Worm (Caenorhabditis elegans) whole organism, young adult: ENCODE data around the gene T03E6.9.

ENCODE experiments used
- B0261.1 ChIP-seq: sonication (generic microtip); optimal IDR thresholded peaks from 2 replicates; lab custom pipeline; 2016; ENCODE audit warnings: mild to moderate bottlenecking, missing genetic modification characterization, moderate library complexity, missing compliant biosample characterization
- C17E4.6 ChIP-seq: fragments of 200-800 bp; sonication (Bioruptor generic); IDR thresholded peaks from 2 replicates; pipeline ENCODE4 v1.3.6; 2022; ENCODE audit warnings: missing genetic modification reagents, missing genetic modification characterization, missing compliant biosample characterization
- F22D6.2 ChIP-seq: sonication (generic microtip); optimal IDR thresholded peaks from 2 replicates; lab custom pipeline; 2016; ENCODE audit warnings: mild to moderate bottlenecking, missing genetic modification characterization, missing compliant biosample characterization
- K11D2.4 ChIP-seq: fragments of 200-800 bp; sonication (Bioruptor generic); IDR thresholded peaks from 2 replicates; pipeline ENCODE4 v1.3.6; 2022; ENCODE audit warnings: missing genetic modification reagents, missing genetic modification characterization, missing compliant biosample characterization
- Y95B8A.8 ChIP-seq: fragments of 200-800 bp; sonication (Bioruptor generic); IDR thresholded peaks from 2 replicates; pipeline ENCODE4 v1.3.6; 2022; ENCODE audit warnings: missing genetic modification reagents, missing genetic modification characterization, missing compliant biosample characterization
- attf-3 ChIP-seq: fragments of 200-800 bp; sonication (Bioruptor generic); conservative IDR thresholded peaks from 2 replicates; pipeline ENCODE4 v1.3.6; 2022; ENCODE audit warnings: missing genetic modification reagents, missing genetic modification characterization, missing compliant biosample characterization
- attf-6 ChIP-seq: fragments of 200-800 bp; sonication (Bioruptor generic); IDR thresholded peaks from 2 replicates; pipeline ENCODE4 v1.3.6; 2022; ENCODE audit warnings: missing genetic modification reagents, missing genetic modification characterization, missing compliant biosample characterization
- dpl-1 ChIP-seq: fragments of 150-350 bp; optimal IDR thresholded peaks from 2 replicates; lab custom pipeline; 2014; ENCODE audit warnings: missing biosample characterization, missing genetic modification reagents, missing genetic modification characterization
- let-607 ChIP-seq, 2 experiments: fragments of 200-800 bp in 1 of 2; sonication (Bioruptor generic) in 1 of 2; sonication (generic microtip) in 1 of 2; optimal IDR thresholded peaks; 2 replicates each; lab custom pipeline; 2016 to 2018; ENCODE audit warnings: mild to moderate bottlenecking in 2 of 2, missing compliant biosample characterization in 2 of 2, missing genetic modification characterization in 2 of 2, moderate library complexity in 2 of 2, missing genotype in 1 of 2
- sdz-38 ChIP-seq: sonication (generic microtip); optimal IDR thresholded peaks from 2 replicates; lab custom pipeline; 2016; ENCODE audit warnings: missing genotype, missing genetic modification characterization, missing compliant biosample characterization
- snpc-4 ChIP-seq, 5 experiments: fragments of 150-350 bp in 1 of 5; sonication (generic microtip) in 4 of 5; optimal IDR thresholded peaks; 2 replicates each; lab custom pipeline; 2014 to 2018; ENCODE audit warnings: missing genetic modification characterization in 5 of 5, missing biosample characterization in 3 of 5, antibody characterized with exemption in 2 of 5, mild to moderate bottlenecking in 2 of 5, missing compliant biosample characterization in 2 of 5, missing genotype in 2 of 5, moderate library complexity in 2 of 5, missing genetic modification reagents in 1 of 5
- tlf-1 ChIP-seq: fragments of 200-800 bp; sonication (Bioruptor generic); optimal IDR thresholded peaks from 2 replicates; lab custom pipeline; 2018; ENCODE audit warnings: mild to moderate bottlenecking, missing genetic modification characterization, missing compliant biosample characterization
- unc-62 ChIP-seq: fragments of 150-350 bp; optimal IDR thresholded peaks from 2 replicates; lab custom pipeline; 2014; ENCODE audit warnings: missing biosample characterization, missing genetic modification reagents, missing genetic modification characterization

- TF ChIP-seq C17E4.6 (GFP tag; lab: Robert Waterston, UW) (no peak), attf-3 (GFP tag; lab: Robert Waterston, UW) (no peak), attf-6 (GFP tag; lab: Robert Waterston, UW) (no peak), unc-62 (no peak), B0261.1 (tag; lab: Kevin White, UChicago) (no peak), Y95B8A.8 (no peak), snpc-4 (GFP tag; optimal IDR thresholded peaks at IDR 0.05; lab: Kevin White, UChicago) (no peak), snpc-4 (tag; optimal IDR thresholded peaks at IDR 0.05; lab: Kevin White, UChicago) (no peak), K11D2.4 (GFP tag; lab: Robert Waterston, UW) (no peak), let-607 (tag; optimal IDR thresholded peaks at IDR 0.05; lab: Kevin White, UChicago) (no peak), dpl-1 (no peak), tlf-1 (GFP tag; lab: Kevin White, UChicago) (no peak), sdz-38 (no peak), F22D6.2 (no peak)
These were observed 2.1 kb downstream of the T03E6.9 start for ce11 chrV:16598437-16598836.
